Fruit fly (Drosophila melanogaster) whole organism, adult: ENCODE data around the gene CAH4.

ENCODE experiments used
- CG1620 ChIP-seq: fragments of 200-800 bp; sonication (Bioruptor generic); optimal IDR thresholded peaks from 2 replicates; lab custom pipeline; 2016; ENCODE audit warnings: missing biosample characterization, missing genetic modification characterization
- CG5204 ChIP-seq: fragments of 200-800 bp; sonication (Bioruptor generic); optimal IDR thresholded peaks from 2 replicates; lab custom pipeline; 2016; ENCODE audit warnings: missing biosample characterization, missing genetic modification characterization
- Clk ChIP-seq: fragments of 200-800 bp; sonication (Bioruptor generic); optimal IDR thresholded peaks from 2 replicates; lab custom pipeline; 2017; ENCODE audit warnings: missing biosample characterization, missing genetic modification characterization
- Crg-1 ChIP-seq: fragments of 200-800 bp; sonication (Bioruptor generic); optimal IDR thresholded peaks from 2 replicates; lab custom pipeline; 2016; ENCODE audit warnings: missing biosample characterization, missing genetic modification characterization
- kay ChIP-seq: fragments of 200-800 bp; sonication (Bioruptor generic); peaks from one replicate; lab custom pipeline; 2016; ENCODE audit warnings: missing biosample characterization, missing genetic modification characterization, borderline replicate concordance
- ovo ChIP-seq: fragments of 200-800 bp; sonication (Bioruptor generic); optimal IDR thresholded peaks from 2 replicates; lab custom pipeline; 2016; ENCODE audit warnings: missing biosample characterization, missing genetic modification characterization

DNA sequence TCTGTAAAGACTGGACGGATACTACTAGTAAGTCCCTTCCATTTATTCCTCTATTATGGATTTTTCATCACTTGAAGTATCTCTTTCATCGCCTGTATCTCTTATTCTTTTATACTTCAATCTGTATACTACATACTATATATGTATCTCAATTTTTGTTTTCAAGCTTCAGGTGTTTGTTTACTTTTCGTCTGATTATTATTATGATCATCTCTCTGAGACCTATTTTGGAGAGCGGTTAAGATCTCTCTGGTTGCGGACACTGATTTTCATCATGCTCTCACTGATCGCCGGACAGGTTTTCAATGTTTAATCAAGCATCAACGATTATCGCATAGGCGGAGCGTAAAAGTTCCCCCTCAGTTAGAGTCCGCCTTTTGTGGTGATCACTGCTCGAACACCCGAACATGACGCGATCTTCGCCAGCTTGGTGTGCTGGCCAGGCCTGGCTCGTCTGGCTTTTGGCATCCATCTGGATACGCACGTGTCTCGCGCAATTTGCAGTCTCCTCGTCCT is 5.3 kb upstream of the CAH4 start, which contains the start of gene CG7016:
- no peak for TF ChIP-seq CG1620
- no peak for TF ChIP-seq CG5204 (GFP tag; lab: Kevin White, UChicago)
- TF ChIP-seq kay (GFP tag; lab: Kevin White, UChicago) = no peak
- no peak for TF ChIP-seq ovo (GFP tag; lab: Kevin White, UChicago)
- no peak for TF ChIP-seq Crg-1
- TF ChIP-seq Clk (GFP tag; lab: Kevin White, UChicago) = no peak
